Worm (Caenorhabditis elegans): ENCODE data around the gene T05H4.11.

ce11 chrV:6374844-6375243 lies 51.2 kb downstream of the T05H4.11 start, which contains the start of gene F13H6.5:
- TF ChIP-seq lin-13 (GFP tag; optimal IDR thresholded peaks at IDR 0.05) = no peak
- TF ChIP-seq mdl-1 (tag; optimal IDR thresholded peaks at IDR 0.05) = no peak
- no peak for TF ChIP-seq pqm-1 (tag; optimal IDR thresholded peaks at IDR 0.05)
- TF ChIP-seq unc-62 (GFP tag; optimal IDR thresholded peaks at IDR 0.05 in 1 of 2) = no peak
- TF ChIP-seq unc-62 (tag; optimal IDR thresholded peaks at IDR 0.05) = no peak
- TF ChIP-seq daf-16 (GFP tag; optimal IDR thresholded peaks at IDR 0.05) = no peak
- TF ChIP-seq daf-16 (tag; optimal IDR thresholded peaks at IDR 0.05) = no peak
- no peak for TF ChIP-seq aha-1 (tag)
- no peak for TF ChIP-seq snpc-4 (tag; optimal IDR thresholded peaks at IDR 0.05)
- no peak for TF ChIP-seq mep-1 (tag; optimal IDR thresholded peaks at IDR 0.05)
- no peak for TF ChIP-seq nhr-11 (tag; optimal IDR thresholded peaks at IDR 0.05)
- no peak for TF ChIP-seq nhr-28 (tag; optimal IDR thresholded peaks at IDR 0.05)

Data from whole organism, L4 larva.